Worm (Caenorhabditis elegans) whole organism, L4 larva: ENCODE measurements around the gene sand-1.

Experiments
- F37D6.2 ChIP-seq: sonication (generic microtip); optimal IDR thresholded peaks from 2 replicates; lab custom pipeline; 2016; ENCODE audit warnings: mild to moderate bottlenecking, missing genetic modification characterization, missing compliant biosample characterization
- Y5F2A.4 ChIP-seq: fragments of 200-800 bp; sonication (Bioruptor generic); optimal IDR thresholded peaks from 2 replicates; lab custom pipeline; 2018; ENCODE audit warnings: mild to moderate bottlenecking, missing genetic modification characterization, missing compliant biosample characterization
- ZK337.2 ChIP-seq: fragments of 200-800 bp; sonication (Bioruptor generic); IDR thresholded peaks from 2 replicates; pipeline ENCODE4 v1.3.6; 2022; ENCODE audit warnings: missing genetic modification reagents, missing genetic modification characterization, missing compliant biosample characterization
- ama-1 ChIP-seq: fragments of 150-350 bp; optimal IDR thresholded peaks from 2 replicates; lab custom pipeline; 2014; ENCODE audit warnings: inconsistent platforms, mixed read lengths
- dmd-8 ChIP-seq: fragments of 200-800 bp; sonication (Bioruptor generic); IDR thresholded peaks from 2 replicates; pipeline ENCODE4 v1.3.6; 2022; ENCODE audit warnings: missing genetic modification characterization, missing compliant biosample characterization
- dpl-1 ChIP-seq: fragments of 150-350 bp; optimal IDR thresholded peaks from 2 replicates; lab custom pipeline; 2014; ENCODE audit warnings: missing biosample characterization, missing genetic modification reagents, missing genetic modification characterization
- fkh-10 ChIP-seq: fragments of 150-350 bp; optimal IDR thresholded peaks from 2 replicates; lab custom pipeline; 2014; ENCODE audit warnings: missing biosample characterization, missing genetic modification reagents, missing genetic modification characterization
- lir-3 ChIP-seq: sonication (generic microtip); optimal IDR thresholded peaks from 2 replicates; lab custom pipeline; 2016; ENCODE audit warnings: mild to moderate bottlenecking, missing genetic modification characterization, missing compliant biosample characterization
- nhr-237 ChIP-seq: sonication (generic microtip); optimal IDR thresholded peaks from 2 replicates; lab custom pipeline; 2017; ENCODE audit warnings: missing biosample characterization, missing genetic modification characterization
- nhr-42 ChIP-seq: fragments of 200-800 bp; sonication (Bioruptor generic); IDR thresholded peaks from 2 replicates; pipeline ENCODE4 v1.3.6; 2022; ENCODE audit warnings: missing genetic modification characterization, missing compliant biosample characterization
- skn-1 ChIP-seq: fragments of 150-350 bp; optimal IDR thresholded peaks from 2 replicates; lab custom pipeline; 2014; ENCODE audit warnings: missing biosample characterization, missing genetic modification characterization
- unc-130 ChIP-seq: sonication (generic microtip); optimal IDR thresholded peaks from 2 replicates; lab custom pipeline; 2016; ENCODE audit warnings: missing genetic modification reagents, missing genetic modification characterization, missing compliant biosample characterization
- unc-39 ChIP-seq: sonication (generic microtip); optimal IDR thresholded peaks from 2 replicates; lab custom pipeline; 2017; ENCODE audit warnings: missing biosample characterization, missing genetic modification characterization

DNA sequence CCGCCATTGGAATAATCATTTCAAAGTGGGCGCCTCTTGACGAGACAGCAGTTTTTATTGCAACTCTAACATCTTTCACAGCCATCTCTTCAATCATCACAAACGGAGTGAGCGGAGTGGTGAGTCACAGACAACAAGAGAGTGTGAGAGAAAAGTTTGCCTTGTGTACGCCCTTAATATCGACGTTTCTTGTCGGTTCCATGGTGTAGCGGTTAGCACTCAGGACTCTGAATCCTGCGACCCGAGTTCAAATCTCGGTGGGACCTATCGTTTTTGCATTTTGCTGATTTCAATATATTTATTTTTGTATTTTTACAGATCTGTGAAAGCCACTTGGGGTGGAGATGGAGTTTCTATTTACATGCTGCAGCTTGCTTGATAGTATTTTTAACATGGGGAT lies 32.1 kb upstream of the sand-1 start:
- TF ChIP-seq ZK337.2 (GFP tag; lab: Robert Waterston, UW) (peak; percentile 71), F37D6.2 (tag; lab: Kevin White, UChicago) (peak; percentile 19), dmd-8 (GFP tag; lab: Robert Waterston, UW) (no peak), ama-1 (lab: Kevin White, UChicago) (no peak), Y5F2A.4 (GFP tag; lab: Kevin White, UChicago) (peak; percentile 23), nhr-42 (GFP tag; lab: Robert Waterston, UW) (no peak), unc-39 (tag; lab: Kevin White, UChicago) (no peak), dpl-1 (GFP tag; lab: Kevin White, UChicago) (peak; percentile 4), nhr-237 (no peak), lir-3 (no peak), unc-130 (GFP tag; lab: Kevin White, UChicago) (no peak), fkh-10 (no peak), skn-1 (tag; lab: Kevin White, UChicago) (no peak)
